Worm (Caenorhabditis elegans) whole organism, mixed stage, embryonic: ENCODE results near the gene moc-5.

Source experiments
- lsy-2 ChIP-seq: fragments of 150-350 bp; optimal IDR thresholded peaks from 2 replicates; lab custom pipeline; 2014; ENCODE audit warnings: missing biosample characterization, missing genetic modification characterization
- nhr-237 ChIP-seq: fragments of 150-350 bp; optimal IDR thresholded peaks from 2 replicates; lab custom pipeline; 2014; ENCODE audit warnings: missing biosample characterization, missing genetic modification characterization
- nhr-28 ChIP-seq: fragments of 150-350 bp; optimal IDR thresholded peaks from 2 replicates; lab custom pipeline; 2014; ENCODE audit warnings: missing biosample characterization, missing genetic modification characterization

- TF ChIP-seq lsy-2 (tag; lab: Kevin White, UChicago) (no peak), nhr-237 (no peak), nhr-28 (tag; lab: Kevin White, UChicago) (no peak)
Measured at ce11 chrX:9512457-9512856, 53.3 kb downstream of the moc-5 start.
